Worm (Caenorhabditis elegans) whole organism, L1 larva: ENCODE results near the gene F40C5.2.

Experiments
- ama-1 ChIP-seq: fragments of 150-350 bp; optimal IDR thresholded peaks from 2 replicates; lab custom pipeline; 2014
- ces-1 ChIP-seq: fragments of 150-350 bp; optimal IDR thresholded peaks from 2 replicates; lab custom pipeline; 2014; ENCODE audit warnings: missing biosample characterization, missing genetic modification reagents, missing genetic modification characterization
- egl-27 ChIP-seq, 2 experiments: fragments of 150-350 bp in 1 of 2; sonication (generic microtip); optimal IDR thresholded peaks; 3 replicates each; lab custom pipeline; 2017 to 2018; ENCODE audit warnings: missing biosample characterization in 2 of 2, missing genetic modification characterization in 2 of 2, missing genetic modification reagents in 2 of 2
- fos-1 ChIP-seq: fragments of 150-350 bp; optimal IDR thresholded peaks from 2 replicates; lab custom pipeline; 2014; ENCODE audit warnings: missing biosample characterization, missing genetic modification characterization
- irx-1 ChIP-seq: sonication (generic microtip); optimal IDR thresholded peaks from 2 replicates; lab custom pipeline; 2016; ENCODE audit warnings: missing genetic modification characterization, missing compliant biosample characterization
- lin-13 ChIP-seq: fragments of 150-350 bp; optimal IDR thresholded peaks from 2 replicates; lab custom pipeline; 2014; ENCODE audit warnings: missing biosample characterization, missing genetic modification reagents, missing genetic modification characterization
- mab-9 ChIP-seq: fragments of 200-800 bp; sonication (Bioruptor generic); IDR thresholded peaks from 2 replicates; pipeline ENCODE4 v1.3.6; 2022; ENCODE audit warnings: missing genetic modification reagents, missing genetic modification characterization, missing compliant biosample characterization
- nhr-90 ChIP-seq: sonication (generic microtip); optimal IDR thresholded peaks from 2 replicates; lab custom pipeline; 2016; ENCODE audit warnings: mild to moderate bottlenecking, missing genetic modification characterization, missing compliant biosample characterization; ENCODE audit not compliant: poor library complexity
- snpc-4 ChIP-seq: fragments of 150-350 bp; optimal IDR thresholded peaks from 2 replicates; lab custom pipeline; 2014; ENCODE audit warnings: missing biosample characterization, missing genetic modification characterization
- unc-130 ChIP-seq: fragments of 150-350 bp; optimal IDR thresholded peaks from 2 replicates; lab custom pipeline; 2017; ENCODE audit warnings: missing biosample characterization, missing genetic modification characterization, inconsistent platforms

DNA sequence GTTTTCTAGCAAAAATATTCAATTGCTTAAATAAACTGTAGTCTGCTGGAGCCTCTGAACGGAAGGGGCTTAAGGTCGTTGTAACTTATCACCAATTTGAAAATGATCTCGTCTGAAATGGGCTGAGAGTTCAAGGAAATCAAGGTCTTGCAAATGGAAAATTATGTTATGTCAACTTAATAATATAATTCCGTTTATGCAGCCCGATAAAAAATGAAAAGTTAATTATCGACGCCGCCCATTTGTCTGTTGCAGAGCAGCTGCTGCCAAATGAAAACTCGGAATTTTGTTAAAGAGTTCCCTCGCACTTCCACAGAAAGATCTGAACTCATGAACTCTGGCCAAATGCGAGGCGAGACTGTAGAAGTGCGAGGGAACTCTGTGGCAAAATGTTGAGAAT is 29.7 kb upstream of the F40C5.2 start, which contains the start of gene srbc-67:
- TF ChIP-seq fos-1 (tag; lab: Kevin White, UChicago) (no peak), mab-9 (GFP tag; lab: Robert Waterston, UW) (no peak), irx-1 (tag; lab: Kevin White, UChicago) (no peak), nhr-90 (no peak), unc-130 (no peak), lin-13 (no peak), snpc-4 (tag; lab: Kevin White, UChicago) (no peak), egl-27 (tag; optimal IDR thresholded peaks at IDR 0.05; lab: Kevin White, UChicago) (no peak), ces-1 (no peak), ama-1 (lab: Kevin White, UChicago) (no peak)
